Worm (Caenorhabditis elegans) whole organism, L3 larva: Measurements from ENCODE around the gene K11E4.6.

Source experiments
- R02D3.7 ChIP-seq: fragments of 150-350 bp; optimal IDR thresholded peaks from 2 replicates; lab custom pipeline; 2014; ENCODE audit warnings: missing biosample characterization, missing genetic modification characterization
- ZK546.5 ChIP-seq: sonication (generic microtip); optimal IDR thresholded peaks from 2 replicates; lab custom pipeline; 2017; ENCODE audit warnings: missing biosample characterization, missing genetic modification characterization
- aly-2 ChIP-seq: fragments of 150-350 bp; optimal IDR thresholded peaks from 2 replicates; lab custom pipeline; 2014; ENCODE audit warnings: missing biosample characterization, missing genetic modification characterization
- ceh-16 ChIP-seq: sonication (generic microtip); optimal IDR thresholded peaks from 2 replicates; lab custom pipeline; 2017; ENCODE audit warnings: missing biosample characterization, missing genetic modification characterization
- ceh-28 ChIP-seq: fragments of 150-350 bp; optimal IDR thresholded peaks from 2 replicates; lab custom pipeline; 2014; ENCODE audit warnings: missing biosample characterization, missing genetic modification reagents, missing genetic modification characterization
- ceh-82 ChIP-seq: fragments of 150-350 bp; optimal IDR thresholded peaks from 2 replicates; lab custom pipeline; 2014; ENCODE audit warnings: missing biosample characterization, missing genetic modification characterization
- ceh-9 ChIP-seq: sonication (generic microtip); optimal IDR thresholded peaks from 2 replicates; lab custom pipeline; 2018; ENCODE audit warnings: missing biosample characterization, missing genetic modification characterization
- egl-27 ChIP-seq: sonication (generic microtip); optimal IDR thresholded peaks from 4 replicates; lab custom pipeline; 2017; ENCODE audit warnings: missing biosample characterization, missing genetic modification reagents, missing genetic modification characterization
- egl-5 ChIP-seq: fragments of 150-350 bp; optimal IDR thresholded peaks from 2 replicates; lab custom pipeline; 2017; ENCODE audit warnings: missing biosample characterization, missing genetic modification reagents, missing genetic modification characterization, inconsistent platforms
- elt-1 ChIP-seq: fragments of 150-350 bp; optimal IDR thresholded peaks from 2 replicates; lab custom pipeline; 2014; ENCODE audit warnings: missing biosample characterization, missing genetic modification characterization
- elt-2 ChIP-seq: sonication (generic microtip); optimal IDR thresholded peaks from 2 replicates; lab custom pipeline; 2016; ENCODE audit warnings: missing genetic modification reagents, mild to moderate bottlenecking, missing genetic modification characterization, missing compliant biosample characterization
- elt-3 ChIP-seq, 3 experiments: fragments of 150-350 bp in 1 of 3; sonication (generic microtip) in 2 of 3; optimal IDR thresholded peaks; 2 replicates in 2 of 3; 4 replicates in 1 of 3; lab custom pipeline; 2014 to 2017; ENCODE audit warnings: missing biosample characterization in 3 of 3, missing genetic modification characterization in 3 of 3
- fkh-10 ChIP-seq: sonication (generic microtip); optimal IDR thresholded peaks from 2 replicates; lab custom pipeline; 2017; ENCODE audit warnings: missing biosample characterization, missing genetic modification reagents, missing genetic modification characterization
- fos-1 ChIP-seq: fragments of 150-350 bp; optimal IDR thresholded peaks from 2 replicates; lab custom pipeline; 2014; ENCODE audit warnings: missing biosample characterization, missing genetic modification characterization
- hmg-11 ChIP-seq: sonication (generic microtip); optimal IDR thresholded peaks from 2 replicates; lab custom pipeline; 2016; ENCODE audit warnings: missing genetic modification characterization, missing compliant biosample characterization
- lin-39 ChIP-seq: fragments of 150-350 bp; optimal IDR thresholded peaks from 2 replicates; lab custom pipeline; 2018; ENCODE audit warnings: missing biosample characterization, missing genetic modification reagents, missing genetic modification characterization
- lsy-12 ChIP-seq: sonication (generic microtip); optimal IDR thresholded peaks from 2 replicates; lab custom pipeline; 2016; ENCODE audit warnings: mild to moderate bottlenecking, missing genetic modification characterization, missing compliant biosample characterization
- mml-1 ChIP-seq: fragments of 150-350 bp; sonication (generic microtip); optimal IDR thresholded peaks from 3 replicates; lab custom pipeline; 2014; ENCODE audit warnings: missing biosample characterization, missing genetic modification characterization
- nfya-1 ChIP-seq: sonication (generic microtip); optimal IDR thresholded peaks from 2 replicates; lab custom pipeline; 2017; ENCODE audit warnings: missing genetic modification characterization, mild to moderate bottlenecking, missing compliant biosample characterization, antibody characterized with exemption, moderate library complexity; ENCODE audit not compliant: insufficient read depth
- nhr-11 ChIP-seq: fragments of 150-350 bp; optimal IDR thresholded peaks from 2 replicates; lab custom pipeline; 2014; ENCODE audit warnings: missing biosample characterization, missing genetic modification characterization
- nhr-12 ChIP-seq: fragments of 150-350 bp; optimal IDR thresholded peaks from 2 replicates; lab custom pipeline; 2014; ENCODE audit warnings: missing biosample characterization, missing genetic modification characterization
- nhr-23 ChIP-seq: fragments of 150-350 bp; optimal IDR thresholded peaks from 2 replicates; lab custom pipeline; 2014; ENCODE audit warnings: missing biosample characterization, missing genetic modification reagents, missing genetic modification characterization
- nhr-237 ChIP-seq: fragments of 150-350 bp; optimal IDR thresholded peaks from 2 replicates; lab custom pipeline; 2014; ENCODE audit warnings: missing biosample characterization, missing genetic modification characterization
- nhr-25 ChIP-seq: sonication (generic microtip); optimal IDR thresholded peaks from 2 replicates; lab custom pipeline; 2017; ENCODE audit warnings: missing biosample characterization, missing genetic modification characterization
- nhr-28 ChIP-seq: fragments of 150-350 bp; optimal IDR thresholded peaks from 2 replicates; lab custom pipeline; 2014; ENCODE audit warnings: missing biosample characterization, missing genetic modification characterization
- nhr-43 ChIP-seq: sonication (generic microtip); optimal IDR thresholded peaks from 2 replicates; lab custom pipeline; 2016; ENCODE audit warnings: mild to moderate bottlenecking, missing genetic modification characterization, missing compliant biosample characterization; ENCODE audit not compliant: poor library complexity, severe bottlenecking
- nhr-76 ChIP-seq: fragments of 150-350 bp; sonication (generic microtip); optimal IDR thresholded peaks from 5 replicates; lab custom pipeline; 2014; ENCODE audit warnings: missing biosample characterization, missing genetic modification characterization
- nhr-77 ChIP-seq: fragments of 150-350 bp; optimal IDR thresholded peaks from 2 replicates; lab custom pipeline; 2014; ENCODE audit warnings: missing biosample characterization, missing genetic modification characterization
- pha-4 ChIP-seq: fragments of 150-350 bp; optimal IDR thresholded peaks from 2 replicates; lab custom pipeline; 2014; ENCODE audit warnings: missing biosample characterization, missing genetic modification reagents, missing genetic modification characterization
- pqm-1 ChIP-seq: fragments of 150-350 bp; optimal IDR thresholded peaks from 2 replicates; lab custom pipeline; 2017; ENCODE audit warnings: missing biosample characterization, missing genetic modification characterization, inconsistent platforms
- sea-2 ChIP-seq: fragments of 150-350 bp; sonication (generic microtip); optimal IDR thresholded peaks from 4 replicates; lab custom pipeline; 2014; ENCODE audit warnings: missing biosample characterization, missing genetic modification reagents, missing genetic modification characterization
- skn-1 ChIP-seq: fragments of 150-350 bp; optimal IDR thresholded peaks from 2 replicates; lab custom pipeline; 2014; ENCODE audit warnings: missing biosample characterization, missing genetic modification characterization
- snpc-4 ChIP-seq: fragments of 150-350 bp; optimal IDR thresholded peaks from 2 replicates; lab custom pipeline; 2014; ENCODE audit warnings: missing biosample characterization, missing genetic modification characterization
- tbx-2 ChIP-seq: sonication (generic microtip); optimal IDR thresholded peaks from 2 replicates; lab custom pipeline; 2016; ENCODE audit warnings: mild to moderate bottlenecking, missing genetic modification characterization, missing compliant biosample characterization
- unc-39 ChIP-seq: sonication (generic microtip); optimal IDR thresholded peaks from 4 replicates; lab custom pipeline; 2017; ENCODE audit warnings: missing biosample characterization, missing genetic modification characterization
- unc-62 ChIP-seq: fragments of 150-350 bp; sonication (generic microtip); optimal IDR thresholded peaks from 4 replicates; lab custom pipeline; 2014; ENCODE audit warnings: missing biosample characterization, missing genetic modification reagents, missing genetic modification characterization
- zag-1 ChIP-seq: fragments of 150-350 bp; optimal IDR thresholded peaks from 2 replicates; lab custom pipeline; 2014; ENCODE audit warnings: missing biosample characterization, missing genetic modification characterization
- ztf-11 ChIP-seq: fragments of 150-350 bp; optimal IDR thresholded peaks from 2 replicates; lab custom pipeline; 2014; ENCODE audit warnings: missing biosample characterization, missing genetic modification characterization
- ztf-4 ChIP-seq: fragments of 150-350 bp; optimal IDR thresholded peaks from 2 replicates; lab custom pipeline; 2014; ENCODE audit warnings: missing biosample characterization, missing genetic modification characterization

Gene K11E4.6

ce11 chrX:13739125-13739820, 14.8 kb downstream of the K11E4.6 start (continued):
- TF ChIP-seq hmg-11 (tag; lab: Kevin White, UChicago) (peak; percentile 24), ceh-28 (tag; lab: Kevin White, UChicago) (peak; percentile 15)
- TF ChIP-seq, all 47 proteins: peak for 7

ce11 chrX:13743371-13743770, 18.9 kb downstream of the K11E4.6 start:
- TF ChIP-seq nhr-76 (tag; lab: Kevin White, UChicago) (no peak), pha-4 (tag; lab: Kevin White, UChicago) (peak; percentile 93)

ce11 chrX:13744543-13745113, 20.2 kb downstream of the K11E4.6 start:
- TF ChIP-seq snpc-4 (tag; lab: Kevin White, UChicago), result no peak
- no peak for TF ChIP-seq lsy-12
- no peak for TF ChIP-seq ceh-16 (tag; lab: Kevin White, UChicago)
- no peak for TF ChIP-seq egl-5 (tag; lab: Kevin White, UChicago)
- TF ChIP-seq nhr-25, result peak; percentile 21
- TF ChIP-seq nhr-237, result no peak
- no peak for TF ChIP-seq nhr-77 (tag; lab: Kevin White, UChicago)
- TF ChIP-seq elt-1 (tag; lab: Kevin White, UChicago), result peak; percentile 94
- no peak for TF ChIP-seq fkh-10
- TF ChIP-seq skn-1, result no peak
- no peak for TF ChIP-seq nhr-28 (tag; lab: Kevin White, UChicago)
- no peak for TF ChIP-seq ceh-82 (tag; lab: Kevin White, UChicago)
- TF ChIP-seq hmg-11 (tag; lab: Kevin White, UChicago), result peak; percentile 53
- TF ChIP-seq nhr-11 (tag; lab: Kevin White, UChicago), result no peak
- no peak for TF ChIP-seq fos-1 (tag; lab: Kevin White, UChicago)
- no peak for TF ChIP-seq nhr-12
- no peak for TF ChIP-seq ceh-9 (tag; lab: Kevin White, UChicago)
- TF ChIP-seq sea-2 (GFP tag; lab: Kevin White, UChicago), result no peak
- peak; percentile 28 for TF ChIP-seq pqm-1
- no peak for TF ChIP-seq egl-27 (tag; lab: Kevin White, UChicago)
- TF ChIP-seq nhr-23 (tag; lab: Kevin White, UChicago), result no peak
- TF ChIP-seq ZK546.5, result no peak
- TF ChIP-seq unc-62 (GFP tag; lab: Kevin White, UChicago), result no peak
- no peak for TF ChIP-seq zag-1 (tag; lab: Kevin White, UChicago)
- no peak for TF ChIP-seq tbx-2 (tag; lab: Kevin White, UChicago)
- TF ChIP-seq nhr-43, result peak; percentile 40
- TF ChIP-seq ztf-11 (tag; lab: Kevin White, UChicago), result no peak
- no peak for TF ChIP-seq R02D3.7
- no peak for TF ChIP-seq unc-39 (tag; lab: Kevin White, UChicago)
- peak; percentile 26 for TF ChIP-seq nfya-1 (tag; lab: Kevin White, UChicago)
- no peak for TF ChIP-seq aly-2 (tag; lab: Kevin White, UChicago)
- no peak for TF ChIP-seq lin-39
- no peak for TF ChIP-seq mml-1 (tag; lab: Kevin White, UChicago)
- TF ChIP-seq elt-3 (tag; optimal IDR thresholded peaks at IDR 0.05; lab: Kevin White, UChicago), result no peak
- TF ChIP-seq elt-2 (tag; lab: Kevin White, UChicago), result peak; percentile 23
- no peak for TF ChIP-seq ztf-4 (tag; lab: Kevin White, UChicago)
